Fruit fly (Drosophila melanogaster) whole organism, embryonic: ENCODE data around the gene Cnot4.
A peak's percentile ranks its signal among the peaks of the same experiment; 100 is the strongest.

Source experiments
- B-H2 ChIP-seq: fragments of 200-800 bp; sonication (Bioruptor generic); optimal IDR thresholded peaks from 2 replicates; lab custom pipeline; 2018; ENCODE audit warnings: missing biosample characterization, mild to moderate bottlenecking, missing genetic modification characterization
- CG11504 ChIP-seq: fragments of 200-800 bp; sonication (Bioruptor generic); optimal IDR thresholded peaks from 3 replicates; lab custom pipeline; 2019; ENCODE audit warnings: missing biosample characterization, mild to moderate bottlenecking, missing genetic modification characterization, moderate library complexity
- CG13775 ChIP-seq: fragments of 200-800 bp; sonication (Bioruptor generic); optimal IDR thresholded peaks from 3 replicates; lab custom pipeline; 2017; ENCODE audit warnings: missing biosample characterization, mild to moderate bottlenecking, missing genetic modification characterization
- CG14050 ChIP-seq: fragments of 200-800 bp; sonication (Bioruptor generic); IDR thresholded peaks from 3 replicates; pipeline ENCODE4 v1.3.6; 2022; ENCODE audit warnings: missing biosample characterization, missing genetic modification characterization
- CG16779 ChIP-seq: fragments of 200-800 bp; sonication (Bioruptor generic); IDR thresholded peaks from 2 replicates; pipeline ENCODE4 v1.3.6; 2022; ENCODE audit warnings: missing biosample characterization, missing genetic modification characterization
- CG17912 ChIP-seq: fragments of 200-800 bp; sonication (Bioruptor generic); optimal IDR thresholded peaks from 2 replicates; lab custom pipeline; 2018; ENCODE audit warnings: missing biosample characterization, mild to moderate bottlenecking, missing genetic modification characterization
- CG18619 ChIP-seq: fragments of 200-800 bp; sonication (Bioruptor generic); optimal IDR thresholded peaks from 3 replicates; lab custom pipeline; 2017; ENCODE audit warnings: missing biosample characterization, mild to moderate bottlenecking, missing genetic modification characterization
- CG31224 ChIP-seq: fragments of 200-800 bp; sonication (Bioruptor generic); IDR thresholded peaks from 2 replicates; pipeline ENCODE4 v1.3.6; 2022; ENCODE audit warnings: missing biosample characterization, missing genetic modification characterization
- CG31388 ChIP-seq: fragments of 200-800 bp; sonication (Bioruptor generic); optimal IDR thresholded peaks from 2 replicates; lab custom pipeline; 2016; ENCODE audit warnings: missing biosample characterization, missing genetic modification characterization
- CG32767 ChIP-seq: fragments of 200-800 bp; sonication (Bioruptor generic); IDR thresholded peaks from 2 replicates; pipeline ENCODE4 v1.3.6; 2022; ENCODE audit warnings: missing biosample characterization, missing genetic modification characterization
- CG3407 ChIP-seq: fragments of 200-800 bp; sonication (Bioruptor generic); optimal IDR thresholded peaks from 2 replicates; lab custom pipeline; 2018; ENCODE audit warnings: missing biosample characterization, mild to moderate bottlenecking, missing genetic modification characterization
- CG34422 ChIP-seq: fragments of 200-800 bp; sonication (Bioruptor generic); IDR thresholded peaks from 3 replicates; pipeline ENCODE4 v1.3.6; 2022; ENCODE audit warnings: missing biosample characterization, missing genetic modification characterization
- CG42726 ChIP-seq: fragments of 200-800 bp; sonication (Bioruptor generic); IDR thresholded peaks from 2 replicates; pipeline ENCODE4 v1.3.6; 2022; ENCODE audit warnings: missing biosample characterization, missing genetic modification characterization; ENCODE audit not compliant: partially characterized antibody
- CG4360 ChIP-seq: fragments of 200-800 bp; sonication (Bioruptor generic); IDR thresholded peaks from 2 replicates; pipeline ENCODE4 v1.3.6; 2022; ENCODE audit warnings: missing biosample characterization, missing genetic modification characterization
- CG4424 ChIP-seq: fragments of 200-800 bp; sonication (Bioruptor generic); optimal IDR thresholded peaks from 3 replicates; lab custom pipeline; 2016; ENCODE audit warnings: missing biosample characterization, missing genetic modification characterization
- CG4820 ChIP-seq: fragments of 200-800 bp; sonication (Bioruptor generic); optimal IDR thresholded peaks from 3 replicates; lab custom pipeline; 2016; ENCODE audit warnings: missing biosample characterization, missing genetic modification characterization
- CG5953 ChIP-seq: fragments of 200-800 bp; sonication (Bioruptor generic); IDR thresholded peaks from 2 replicates; pipeline ENCODE4 v1.3.6; 2022; ENCODE audit warnings: missing biosample characterization, missing genetic modification characterization
- CG6791 ChIP-seq: fragments of 200-800 bp; sonication (Bioruptor generic); IDR thresholded peaks from 3 replicates; pipeline ENCODE4 v1.3.6; 2022; ENCODE audit warnings: missing biosample characterization, missing genetic modification characterization; ENCODE audit not compliant: partially characterized antibody
- CG7271 ChIP-seq: fragments of 200-800 bp; sonication (Bioruptor generic); optimal IDR thresholded peaks from 2 replicates; lab custom pipeline; 2018; ENCODE audit warnings: missing biosample characterization, mild to moderate bottlenecking, missing genetic modification characterization, moderate library complexity
- CG8290 ChIP-seq, 3 experiments: fragments of 200-800 bp; sonication (Bioruptor generic); optimal IDR thresholded peaks; 2 replicates each; lab custom pipeline; 2016 to 2019; ENCODE audit warnings: missing biosample characterization in 3 of 3, missing genetic modification characterization in 3 of 3, mild to moderate bottlenecking in 2 of 3, moderate library complexity in 1 of 3
- CG8359 ChIP-seq: fragments of 200-800 bp; sonication (Bioruptor generic); optimal IDR thresholded peaks from 2 replicates; lab custom pipeline; 2017; ENCODE audit warnings: missing biosample characterization, mild to moderate bottlenecking, missing genetic modification characterization, borderline replicate concordance
- CG9437 ChIP-seq: fragments of 200-800 bp; sonication (Bioruptor generic); optimal IDR thresholded peaks from 2 replicates; lab custom pipeline; 2018; ENCODE audit warnings: missing biosample characterization, mild to moderate bottlenecking, missing genetic modification characterization
- CG9727 ChIP-seq: fragments of 200-800 bp; sonication (Bioruptor generic); optimal IDR thresholded peaks from 3 replicates; lab custom pipeline; 2017; ENCODE audit warnings: missing biosample characterization, mild to moderate bottlenecking, missing genetic modification characterization
- CG9876 ChIP-seq: fragments of 200-800 bp; sonication (Bioruptor generic); optimal IDR thresholded peaks from 2 replicates; lab custom pipeline; 2016; ENCODE audit warnings: missing biosample characterization, missing genetic modification characterization
- CHES-1-like ChIP-seq: fragments of 200-800 bp; sonication (Bioruptor generic); optimal IDR thresholded peaks from 2 replicates; lab custom pipeline; 2016; ENCODE audit warnings: missing biosample characterization, missing genetic modification characterization
- D19B ChIP-seq: fragments of 200-800 bp; sonication (Bioruptor generic); optimal IDR thresholded peaks from 2 replicates; lab custom pipeline; 2017; ENCODE audit warnings: missing biosample characterization, mild to moderate bottlenecking, missing genetic modification characterization
- Dad ChIP-seq: fragments of 200-800 bp; sonication (Bioruptor generic); optimal IDR thresholded peaks from 3 replicates; lab custom pipeline; 2016; ENCODE audit warnings: missing biosample characterization, missing genetic modification characterization
- Dbx ChIP-seq: fragments of 200-800 bp; sonication (Bioruptor generic); IDR thresholded peaks from 3 replicates; pipeline ENCODE4 v1.3.6; 2022; ENCODE audit warnings: missing biosample characterization, missing genetic modification characterization
- Dp ChIP-seq: fragments of 200-800 bp; sonication (Bioruptor generic); optimal IDR thresholded peaks from 2 replicates; lab custom pipeline; 2018; ENCODE audit warnings: missing biosample characterization, mild to moderate bottlenecking, missing genetic modification characterization, moderate library complexity
- Hr51 ChIP-seq, 2 experiments: fragments of 200-800 bp; sonication (Bioruptor generic); optimal IDR thresholded peaks; 2 replicates in 1 of 2; 3 replicates in 1 of 2; lab custom pipeline; 2016 to 2018; ENCODE audit warnings: missing biosample characterization in 2 of 2, missing genetic modification characterization in 2 of 2, mild to moderate bottlenecking in 1 of 2, moderate library complexity in 1 of 2
- NfI ChIP-seq: fragments of 200-800 bp; sonication (Bioruptor generic); optimal IDR thresholded peaks from 3 replicates; lab custom pipeline; 2018; ENCODE audit warnings: missing biosample characterization, mild to moderate bottlenecking, missing genetic modification characterization, moderate library complexity
- Rfx ChIP-seq: fragments of 200-800 bp; sonication (Bioruptor generic); IDR thresholded peaks from 2 replicates; pipeline ENCODE4 v1.3.6; 2022; ENCODE audit warnings: missing biosample characterization, missing genetic modification characterization
- Sry-δ ChIP-seq: fragments of 200-800 bp; sonication (Bioruptor generic); optimal IDR thresholded peaks from 2 replicates; lab custom pipeline; 2016; ENCODE audit warnings: missing biosample characterization, missing genetic modification characterization
- ara ChIP-seq: fragments of 200-800 bp; sonication (Bioruptor generic); IDR thresholded peaks from 2 replicates; pipeline ENCODE4 v1.3.6; 2022; ENCODE audit warnings: missing biosample characterization, missing genetic modification characterization
- ash1 ChIP-seq: fragments of 200-800 bp; sonication (Bioruptor generic); optimal IDR thresholded peaks from 2 replicates; lab custom pipeline; 2018; ENCODE audit warnings: missing biosample characterization, mild to moderate bottlenecking, missing genetic modification characterization
- dmrt11E ChIP-seq: fragments of 200-800 bp; sonication (Bioruptor generic); optimal IDR thresholded peaks from 3 replicates; lab custom pipeline; 2018; ENCODE audit warnings: missing biosample characterization, mild to moderate bottlenecking, missing genetic modification characterization, moderate library complexity
- ems ChIP-seq: fragments of 200-800 bp; sonication (Bioruptor generic); optimal IDR thresholded peaks from 3 replicates; lab custom pipeline; 2016; ENCODE audit warnings: missing biosample characterization, missing genetic modification characterization
- her ChIP-seq: fragments of 200-800 bp; sonication (Bioruptor generic); optimal IDR thresholded peaks from 2 replicates; lab custom pipeline; 2016; ENCODE audit warnings: missing biosample characterization, missing genetic modification characterization
- ind ChIP-seq: fragments of 200-800 bp; sonication (Bioruptor generic); optimal IDR thresholded peaks from 3 replicates; lab custom pipeline; 2016; ENCODE audit warnings: missing biosample characterization, missing genetic modification characterization
- jumu ChIP-seq: fragments of 200-800 bp; sonication (Bioruptor generic); optimal IDR thresholded peaks from 3 replicates; lab custom pipeline; 2016; ENCODE audit warnings: missing biosample characterization, missing genetic modification characterization
- kni ChIP-seq: fragments of 200-800 bp; sonication (Bioruptor generic); optimal IDR thresholded peaks from 3 replicates; lab custom pipeline; 2017; ENCODE audit warnings: mild to moderate bottlenecking, missing biosample characterization, missing genetic modification reagents, missing genetic modification characterization
- lov ChIP-seq, 2 experiments: fragments of 200-800 bp in 1 of 2; fragments of >200 bp in 1 of 2; sonication (Bioruptor generic) in 1 of 2; IDR thresholded peaks in 1 of 2; optimal IDR thresholded peaks in 1 of 2; 2 replicates in 1 of 2; 3 replicates in 1 of 2; pipeline versions ENCODE4 v1.3.6 to Lab custom; 2017 to 2022; ENCODE audit warnings: missing biosample characterization in 1 of 2, missing genetic modification characterization in 1 of 2
- nom ChIP-seq: fragments of 200-800 bp; sonication (Bioruptor generic); optimal IDR thresholded peaks from 2 replicates; lab custom pipeline; 2017; ENCODE audit warnings: missing biosample characterization, missing genetic modification characterization, mild to moderate bottlenecking, moderate library complexity, missing genetic modification reagents
- odd ChIP-seq: fragments of 200-800 bp; sonication (Bioruptor generic); optimal IDR thresholded peaks from 2 replicates; lab custom pipeline; 2017; ENCODE audit warnings: missing biosample characterization, mild to moderate bottlenecking, missing genetic modification characterization
- p53 ChIP-seq: fragments of 200-800 bp; sonication (Bioruptor generic); optimal IDR thresholded peaks from 2 replicates; lab custom pipeline; 2016; ENCODE audit warnings: missing biosample characterization, missing genetic modification characterization
- rib ChIP-seq: fragments of 200-800 bp; sonication (Bioruptor generic); IDR thresholded peaks from 2 replicates; pipeline ENCODE4 v1.3.6; 2022; ENCODE audit warnings: missing biosample characterization, missing genetic modification characterization
- shn ChIP-seq: fragments of 200-800 bp; sonication (Bioruptor generic); optimal IDR thresholded peaks from 3 replicates; lab custom pipeline; 2016; ENCODE audit warnings: missing biosample characterization, missing genetic modification characterization
- slbo ChIP-seq: fragments of 200-800 bp; sonication (Bioruptor generic); IDR thresholded peaks from 2 replicates; pipeline ENCODE4 v1.3.6; 2022; ENCODE audit warnings: missing biosample characterization, missing genetic modification characterization
- slou ChIP-seq: fragments of 200-800 bp; sonication (Bioruptor generic); optimal IDR thresholded peaks from 3 replicates; lab custom pipeline; 2016; ENCODE audit warnings: missing biosample characterization, missing genetic modification characterization
- twi ChIP-seq: fragments of 200-800 bp; optimal IDR thresholded peaks from 2 replicates; lab custom pipeline; 2019; ENCODE audit warnings: missing biosample characterization, mild to moderate bottlenecking, missing genetic modification characterization, moderate library complexity

The Cnot4 gene

dm6 chr2L:10435606-10436160 lies 39.2 kb downstream of the Cnot4 start, which contains the start of the genes TBC1D16 and holn1 (continued):
- TF ChIP-seq Dp (GFP tag; lab: Kevin White, UChicago) (peak; percentile 21), odd (GFP tag; lab: Kevin White, UChicago) (no peak), CG16779 (GFP tag; lab: Robert Waterston, UW) (no peak), her (GFP tag; lab: Kevin White, UChicago) (no peak), CG17912 (GFP tag; lab: Kevin White, UChicago) (no peak), NfI (GFP tag; lab: Kevin White, UChicago) (no peak), CG42726 (GFP tag; lab: Robert Waterston, UW) (no peak), Rfx (GFP tag; lab: Robert Waterston, UW) (no peak), CG4360 (GFP tag; lab: Robert Waterston, UW) (no peak), CG11504 (tag; lab: Kevin White, UChicago) (no peak), slou (GFP tag; lab: Kevin White, UChicago) (no peak), dmrt11E (tag; lab: Kevin White, UChicago) (no peak), ara (GFP tag; lab: Robert Waterston, UW) (no peak), CG8290 (GFP tag; optimal IDR thresholded peaks at IDR 0.05; lab: Kevin White, UChicago) (no peak), CG8290 (tag; optimal IDR thresholded peaks at IDR 0.05; lab: Kevin White, UChicago) (no peak), CG4820 (GFP tag; lab: Kevin White, UChicago) (no peak), CG4424 (GFP tag; lab: Kevin White, UChicago) (no peak), Hr51 (GFP tag; optimal IDR thresholded peaks at IDR 0.05; lab: Kevin White, UChicago) (no peak), CG14050 (GFP tag; lab: Robert Waterston, UW) (no peak), slbo (GFP tag; lab: Robert Waterston, UW) (no peak), CG7271 (tag; lab: Kevin White, UChicago) (no peak), Dad (GFP tag; lab: Kevin White, UChicago) (no peak), CG31224 (GFP tag; lab: Robert Waterston, UW) (no peak), lov (optimal IDR thresholded peaks at IDR 0.05; lab: Kevin White, UChicago) (no peak), lov (GFP tag; IDR thresholded peaks at IDR 0.05; lab: Robert Waterston, UW) (no peak), jumu (GFP tag; lab: Kevin White, UChicago) (no peak), kni (GFP tag; lab: Kevin White, UChicago) (no peak), shn (GFP tag; lab: Kevin White, UChicago) (no peak), CG5953 (GFP tag; lab: Robert Waterston, UW) (no peak), CG13775 (GFP tag; lab: Kevin White, UChicago) (no peak), ash1 (GFP tag; lab: Kevin White, UChicago) (no peak), ind (GFP tag; lab: Kevin White, UChicago) (no peak), Sry-δ (GFP tag; lab: Kevin White, UChicago) (peak; percentile 62), CG34422 (GFP tag; lab: Robert Waterston, UW) (no peak), CG9876 (GFP tag; lab: Kevin White, UChicago) (no peak), D19B (GFP tag; lab: Kevin White, UChicago) (no peak), CG6791 (GFP tag; lab: Robert Waterston, UW) (no peak), nom (GFP tag; lab: Kevin White, UChicago) (no peak), twi (tag; lab: Kevin White, UChicago) (no peak), p53 (GFP tag; lab: Kevin White, UChicago) (no peak), CHES-1-like (GFP tag; lab: Kevin White, UChicago) (no peak), Dbx (GFP tag; lab: Robert Waterston, UW) (no peak), CG9437 (GFP tag; lab: Kevin White, UChicago) (no peak), CG3407 (GFP tag; lab: Kevin White, UChicago) (no peak), CG9727 (GFP tag; lab: Kevin White, UChicago) (no peak), CG31388 (GFP tag; lab: Kevin White, UChicago) (no peak), CG32767 (GFP tag; lab: Robert Waterston, UW) (no peak), B-H2 (GFP tag; lab: Kevin White, UChicago) (no peak), CG8359 (GFP tag; lab: Kevin White, UChicago) (no peak), CG18619 (GFP tag; lab: Kevin White, UChicago) (no peak), rib (GFP tag; lab: Robert Waterston, UW) (no peak), ems (GFP tag; lab: Kevin White, UChicago) (no peak)
